Fruit fly (Drosophila melanogaster) whole organism, pupa: Measurements from ENCODE around the gene CG34148.

Experiments used
- CG13204 ChIP-seq: fragments of 200-800 bp; sonication (Bioruptor generic); optimal IDR thresholded peaks from 2 replicates; lab custom pipeline; 2018; ENCODE audit warnings: missing biosample characterization, mild to moderate bottlenecking, missing genetic modification characterization, moderate library complexity
- CG14655 ChIP-seq: fragments of 200-800 bp; sonication (Bioruptor generic); optimal IDR thresholded peaks from 3 replicates; lab custom pipeline; 2017; ENCODE audit warnings: mild to moderate bottlenecking, missing biosample characterization, missing genetic modification reagents, missing genetic modification characterization
- CG15710 ChIP-seq: fragments of 200-800 bp; sonication (Bioruptor generic); optimal IDR thresholded peaks from 2 replicates; lab custom pipeline; 2018; ENCODE audit warnings: missing biosample characterization, mild to moderate bottlenecking, missing genetic modification characterization, moderate library complexity
- CG17806 ChIP-seq: fragments of 200-800 bp; sonication (Bioruptor generic); optimal IDR thresholded peaks from 2 replicates; lab custom pipeline; 2018; ENCODE audit warnings: missing biosample characterization, mild to moderate bottlenecking, missing genetic modification characterization, moderate library complexity
- CG32121 ChIP-seq: fragments of 200-800 bp; sonication (Bioruptor generic); IDR thresholded peaks from 2 replicates; pipeline ENCODE4 v1.3.6; 2022; ENCODE audit warnings: missing biosample characterization, missing genetic modification characterization
- CG8159 ChIP-seq: fragments of 200-800 bp; sonication (Bioruptor generic); optimal IDR thresholded peaks from 3 replicates; lab custom pipeline; 2018; ENCODE audit warnings: missing biosample characterization, mild to moderate bottlenecking, missing genetic modification characterization, moderate library complexity
- CG8301 ChIP-seq: fragments of 200-800 bp; sonication (Bioruptor generic); optimal IDR thresholded peaks from 2 replicates; lab custom pipeline; 2018; ENCODE audit warnings: missing biosample characterization, mild to moderate bottlenecking, missing genetic modification characterization
- D1 ChIP-seq: fragments of 200-800 bp; sonication (Bioruptor generic); optimal IDR thresholded peaks from 2 replicates; lab custom pipeline; 2018; ENCODE audit warnings: missing biosample characterization, mild to moderate bottlenecking, missing genetic modification characterization, moderate library complexity
- EcR ChIP-seq: fragments of 200-800 bp; sonication (Bioruptor generic); optimal IDR thresholded peaks from 3 replicates; lab custom pipeline; 2019; ENCODE audit warnings: missing biosample characterization, missing genetic modification characterization, mild to moderate bottlenecking, moderate library complexity, missing genetic modification reagents
- Pif1A ChIP-seq: fragments of 200-800 bp; sonication (Bioruptor generic); optimal IDR thresholded peaks from 3 replicates; lab custom pipeline; 2016; ENCODE audit warnings: missing biosample characterization, missing genetic modification characterization
- Pif1B ChIP-seq: fragments of 200-800 bp; sonication (Bioruptor generic); optimal IDR thresholded peaks from 3 replicates; lab custom pipeline; 2016; ENCODE audit warnings: missing biosample characterization, missing genetic modification characterization
- gl ChIP-seq: fragments of 200-800 bp; sonication (Bioruptor generic); optimal IDR thresholded peaks from 2 replicates; lab custom pipeline; 2018; ENCODE audit warnings: missing biosample characterization, mild to moderate bottlenecking, missing genetic modification characterization

DNA sequence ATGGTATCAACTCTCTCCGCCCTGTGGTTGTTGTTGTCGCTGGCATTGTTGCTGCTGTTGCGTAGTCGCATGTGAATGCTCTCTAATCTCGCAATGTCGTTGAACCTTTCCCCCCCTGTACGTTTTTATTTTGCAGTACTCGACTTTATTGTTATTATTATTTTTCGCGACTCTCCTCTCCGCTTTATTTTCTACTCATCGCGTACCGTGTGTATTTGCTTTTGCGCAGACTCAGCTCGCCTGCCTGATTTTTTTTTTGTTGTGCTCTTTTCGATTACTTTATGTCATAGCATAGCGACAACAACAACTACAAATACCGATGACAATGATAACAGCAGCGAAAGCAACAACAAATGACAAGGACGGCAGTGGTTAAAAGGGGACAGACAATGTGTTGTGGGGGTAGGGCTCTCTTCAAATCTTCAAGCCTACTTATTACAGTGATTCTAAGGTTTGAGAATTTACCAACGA, 49.0 kb downstream of the CG34148 start:
- no peak for TF ChIP-seq CG13204 (GFP tag; lab: Kevin White, UChicago)
- peak; percentile 44 for TF ChIP-seq CG15710
- peak; percentile 49 for TF ChIP-seq Pif1A (GFP tag; lab: Kevin White, UChicago)
- TF ChIP-seq gl (tag; lab: Kevin White, UChicago) = peak; percentile 9
- TF ChIP-seq CG17806 (tag; lab: Kevin White, UChicago) = peak; percentile 77
- TF ChIP-seq EcR = peak; percentile 98
- TF ChIP-seq CG32121 (GFP tag; lab: Robert Waterston, UW) = no peak
- TF ChIP-seq CG8301 = no peak
- TF ChIP-seq D1 (tag; lab: Kevin White, UChicago) = no peak
- no peak for TF ChIP-seq Pif1B
- peak; percentile 36 for TF ChIP-seq CG8159 (tag; lab: Kevin White, UChicago)
- no peak for TF ChIP-seq CG14655 (GFP tag; lab: Kevin White, UChicago)
